Worm (Caenorhabditis elegans): ENCODE data around the gene B0457.4.

DNA sequence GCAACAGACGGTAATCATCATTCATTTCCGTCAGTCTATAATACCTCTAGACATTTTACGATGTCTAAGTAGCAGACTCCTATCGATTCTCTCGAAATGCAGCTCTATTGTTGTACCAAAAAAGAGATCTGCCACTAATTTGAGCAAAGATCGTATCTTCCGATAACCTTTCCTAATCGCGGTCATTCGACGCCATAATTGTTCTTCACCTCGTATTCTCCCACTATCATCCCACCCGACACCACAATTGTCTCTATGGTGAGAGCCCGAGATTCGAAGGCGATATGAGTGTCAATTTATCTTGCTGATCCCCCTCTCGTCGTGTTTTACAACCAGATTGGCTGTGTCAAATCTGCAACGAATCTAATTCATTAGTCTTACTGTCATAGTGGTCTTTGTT lies 16.4 kb downstream of the B0457.4 start:
- TF ChIP-seq zag-1 (tag; optimal IDR thresholded peaks at IDR 0.05) (no peak), ama-1 (optimal IDR thresholded peaks at IDR 0.05) (no peak), ztf-11 (tag; optimal IDR thresholded peaks at IDR 0.05) (no peak), tbx-2 (tag; optimal IDR thresholded peaks at IDR 0.05) (no peak), nfya-1 (tag; optimal IDR thresholded peaks at IDR 0.05; ENCODE audit: insufficient read depth) (no peak), ceh-82 (tag; optimal IDR thresholded peaks at IDR 0.05) (no peak)
